Worm (Caenorhabditis elegans): ENCODE measurements around the gene F47B8.10.
"Not testable (repeated sequence)": the region's sequence is repeated elsewhere in the genome, so short reads cannot be mapped to it uniquely, and the experiment has no call there.

Gene F47B8.10

ce11 chrV:14306771-14307170, 35.0 kb upstream of the F47B8.10 start, which contains the start of gene spig-4:
spig-4 (minus strand) TSS chrV:14306871.
- not testable (repeated sequence) for TF ChIP-seq nhr-10, nhr-129, zag-1 (tag; optimal IDR thresholded peaks at IDR 0.05)

ce11 chrV:14308164-14308563, 33.6 kb upstream of the F47B8.10 start, which contains the start of gene spig-5:
spig-5 (plus strand) TSS chrV:14308464.
- TF ChIP-seq nhr-10 (tag; optimal IDR thresholded peaks at IDR 0.05); sma-9 (GFP tag; optimal IDR thresholded peaks at IDR 0.05); sma-9 (tag; optimal IDR thresholded peaks at IDR 0.05); unc-62 (GFP tag; optimal IDR thresholded peaks at IDR 0.05): not testable (repeated sequence)

DNA sequence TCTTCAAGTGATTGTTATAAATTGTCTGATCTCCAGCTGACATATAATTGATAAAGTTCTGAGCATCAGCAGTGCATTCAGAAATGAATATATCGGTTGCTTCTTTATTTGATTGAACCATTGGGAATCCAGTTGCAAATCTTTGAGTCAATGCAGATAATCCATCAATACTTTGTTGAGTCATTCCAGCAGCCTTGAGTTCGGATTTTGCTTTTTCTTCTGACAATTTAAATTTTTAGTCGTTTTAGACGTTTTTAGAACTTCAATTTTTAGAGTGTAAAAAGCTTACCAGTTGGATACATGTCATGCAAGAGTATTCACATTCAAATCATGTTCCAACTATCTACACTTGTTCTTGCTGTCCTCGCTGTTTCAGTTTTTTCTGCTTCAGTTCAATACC, 32.1 kb upstream of the F47B8.10 start, which contains the start of gene F14D7.14:
TSS of gene F14D7.14 (plus strand) at position 301 of the 400 bp plus-strand sequence.
- not testable (repeated sequence) for TF ChIP-seq skn-1, F13H6.1, nhr-10 (tag; optimal IDR thresholded peaks at IDR 0.05)

- TF ChIP-seq dmd-4 (tag; optimal IDR thresholded peaks at IDR 0.05) (no peak), lsy-2 (tag; optimal IDR thresholded peaks at IDR 0.05) (no peak)
These were observed 30.7 kb upstream of the F47B8.10 start, which contains the start of gene ddn-3 for ce11 chrV:14311115-14311514. ddn-3 (minus strand) TSS chrV:14311215.

DNA sequence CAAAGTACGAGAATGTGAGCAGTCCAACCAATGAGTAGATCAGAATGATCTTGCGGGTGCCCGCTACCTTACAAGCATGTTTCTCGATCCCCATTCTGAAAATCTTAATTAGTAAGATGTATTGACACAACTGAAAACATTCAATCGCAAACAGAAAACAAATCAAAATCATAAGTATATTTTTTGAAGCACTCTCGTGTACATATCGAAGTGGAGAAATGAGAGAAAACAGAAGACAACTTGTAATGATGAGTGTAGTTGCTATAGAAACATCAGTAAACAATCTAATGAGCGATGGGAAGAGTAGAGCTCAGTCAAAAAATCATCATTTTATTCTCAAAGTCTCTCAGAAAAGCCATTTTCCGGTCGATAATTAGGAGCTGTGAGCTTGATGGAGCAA, 29.1 kb upstream of the F47B8.10 start, which contains the start of gene F14D7.8:
TSS of gene F14D7.8 (minus strand) at position 101 of the 400 bp plus-strand sequence.
- TF ChIP-seq fos-1 (tag; optimal IDR thresholded peaks at IDR 0.05) (no peak), sem-4 (tag; optimal IDR thresholded peaks at IDR 0.05) (no peak), lin-39 (tag; optimal IDR thresholded peaks at IDR 0.05) (no peak), ama-1 (optimal IDR thresholded peaks at IDR 0.05) (no peak), dmd-4 (tag; optimal IDR thresholded peaks at IDR 0.05) (no peak)

DNA sequence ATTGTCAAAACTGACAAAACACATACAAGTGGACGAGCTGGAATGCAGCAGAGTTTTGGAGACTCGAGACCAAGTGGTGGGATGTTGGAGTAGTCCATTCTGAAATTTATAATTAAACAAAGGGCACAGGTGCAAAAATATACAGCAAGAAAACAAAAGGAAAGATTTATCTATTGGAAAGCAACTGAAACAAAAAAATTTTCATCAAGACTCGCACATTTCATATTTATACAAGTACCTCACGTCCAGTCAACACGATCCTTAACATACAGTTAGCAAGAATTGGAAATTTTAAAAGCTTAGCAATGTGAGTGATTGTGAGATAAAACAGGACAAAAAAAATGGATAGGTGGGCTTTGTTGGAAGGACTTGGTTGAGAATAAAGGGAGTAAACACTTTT, 27.5 kb upstream of the F47B8.10 start, which contains the start of gene F47B8.1:
TSS of gene F47B8.1 (minus strand) at position 101 of the 400 bp plus-strand sequence.
- no peak for TF ChIP-seq mab-5 (tag; optimal IDR thresholded peaks at IDR 0.05)
- no peak for TF ChIP-seq nhr-6 (tag; optimal IDR thresholded peaks at IDR 0.05)
- TF ChIP-seq ztf-1 (GFP tag; conservative IDR thresholded peaks at IDR 0.05): no peak
- TF ChIP-seq R02D3.7 (tag; optimal IDR thresholded peaks at IDR 0.05): no peak
- TF ChIP-seq sem-4 (tag; optimal IDR thresholded peaks at IDR 0.05): no peak

ce11 chrV:14316525-14316924, 25.2 kb upstream of the F47B8.10 start, which contains the start of gene F47B8.2:
F47B8.2 (minus strand) TSS chrV:14316625.
- TF ChIP-seq mdl-1 (tag; optimal IDR thresholded peaks at IDR 0.05): no peak

DNA sequence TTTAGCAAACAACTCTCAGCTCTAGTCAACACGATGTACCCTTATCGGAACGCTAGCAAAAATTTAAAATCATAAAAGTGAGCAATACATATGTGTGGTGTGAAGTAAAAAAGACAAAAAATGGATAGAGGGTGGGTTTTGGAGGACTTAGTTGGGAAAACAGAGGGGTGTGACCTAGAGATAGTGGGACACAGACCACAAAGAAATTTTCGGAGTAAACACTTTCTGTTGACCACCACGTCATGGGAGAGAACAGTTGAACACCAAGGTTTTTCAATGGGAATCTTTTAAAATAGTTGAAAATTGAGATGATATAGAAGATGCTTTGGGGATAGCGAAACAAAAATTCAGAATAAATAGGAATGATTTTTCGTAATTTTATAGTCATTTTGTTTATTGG, 24.6 kb upstream of the F47B8.10 start:
- TF ChIP-seq alr-1 (tag; optimal IDR thresholded peaks at IDR 0.05) (no peak), C34F6.9 (tag; optimal IDR thresholded peaks at IDR 0.05) (peak; percentile 7), nhr-129 (tag; optimal IDR thresholded peaks at IDR 0.05) (peak; percentile 40), nhr-6 (tag; optimal IDR thresholded peaks at IDR 0.05) (no peak), nhr-10 (tag; optimal IDR thresholded peaks at IDR 0.05) (no peak), unc-55 (GFP tag; optimal IDR thresholded peaks at IDR 0.05) (peak; percentile 19), sem-4 (tag; optimal IDR thresholded peaks at IDR 0.05) (no peak), egl-27 (tag; optimal IDR thresholded peaks at IDR 0.05) (no peak), nhr-23 (tag; optimal IDR thresholded peaks at IDR 0.05) (no peak), blmp-1 (tag; optimal IDR thresholded peaks at IDR 0.05; ENCODE audit: insufficient read depth) (no peak), sma-9 (GFP tag; optimal IDR thresholded peaks at IDR 0.05) (no peak), sma-9 (tag; optimal IDR thresholded peaks at IDR 0.05) (no peak), ztf-11 (tag; optimal IDR thresholded peaks at IDR 0.05) (no peak)
